Worm (Caenorhabditis elegans) whole organism, young adult: ENCODE results near the gene T23F2.3.

Source experiments
- B0261.1 ChIP-seq: sonication (generic microtip); optimal IDR thresholded peaks from 2 replicates; lab custom pipeline; 2016; ENCODE audit warnings: mild to moderate bottlenecking, missing genetic modification characterization, moderate library complexity, missing compliant biosample characterization
- B0336.3 ChIP-seq: fragments of 200-800 bp; sonication (Bioruptor generic); IDR thresholded peaks from 2 replicates; pipeline ENCODE4 v1.3.6; 2022; ENCODE audit warnings: missing genetic modification characterization, missing compliant biosample characterization
- C06A6.2 ChIP-seq: fragments of 200-800 bp; sonication (Bioruptor generic); conservative IDR thresholded peaks from 2 replicates; pipeline ENCODE4 v1.3.6; 2022; ENCODE audit warnings: missing genetic modification characterization, missing compliant biosample characterization
- F10E7.11 ChIP-seq: sonication (generic microtip); optimal IDR thresholded peaks from 2 replicates; lab custom pipeline; 2017; ENCODE audit warnings: mild to moderate bottlenecking, missing genetic modification characterization, moderate library complexity, missing compliant biosample characterization
- F22D6.2 ChIP-seq: sonication (generic microtip); optimal IDR thresholded peaks from 2 replicates; lab custom pipeline; 2016; ENCODE audit warnings: mild to moderate bottlenecking, missing genetic modification characterization, missing compliant biosample characterization
- F57A8.1 ChIP-seq: fragments of 200-800 bp; sonication (Bioruptor generic); optimal IDR thresholded peaks from 2 replicates; lab custom pipeline; 2018; ENCODE audit warnings: mild to moderate bottlenecking, missing genetic modification characterization, moderate library complexity, missing compliant biosample characterization
- Y53G8AR.9 ChIP-seq: fragments of 200-800 bp; sonication (Bioruptor generic); conservative IDR thresholded peaks from 2 replicates; pipeline ENCODE4 v1.3.6; 2022; ENCODE audit warnings: missing genetic modification reagents, missing genetic modification characterization, missing compliant biosample characterization
- Y56A3A.18 ChIP-seq: fragments of 200-800 bp; sonication (Bioruptor generic); IDR thresholded peaks from 2 replicates; pipeline ENCODE4 v1.3.6; 2022; ENCODE audit warnings: missing genetic modification reagents, missing genetic modification characterization, missing compliant biosample characterization
- Y67H2A.10 ChIP-seq: fragments of 200-800 bp; sonication (Bioruptor generic); conservative IDR thresholded peaks from 2 replicates; pipeline ENCODE4 v1.3.6; 2022; ENCODE audit warnings: missing genetic modification reagents, missing genetic modification characterization, missing compliant biosample characterization
- athp-1 ChIP-seq: sonication (generic microtip); optimal IDR thresholded peaks from 2 replicates; lab custom pipeline; 2017; ENCODE audit warnings: mild to moderate bottlenecking, missing genetic modification characterization, missing compliant biosample characterization
- attf-3 ChIP-seq: fragments of 200-800 bp; sonication (Bioruptor generic); conservative IDR thresholded peaks from 2 replicates; pipeline ENCODE4 v1.3.6; 2022; ENCODE audit warnings: missing genetic modification reagents, missing genetic modification characterization, missing compliant biosample characterization
- ceh-27 ChIP-seq: fragments of 200-800 bp; sonication (Bioruptor generic); optimal IDR thresholded peaks from 2 replicates; lab custom pipeline; 2018; ENCODE audit warnings: mild to moderate bottlenecking, missing genetic modification characterization, moderate library complexity, missing compliant biosample characterization
- egl-18 ChIP-seq: fragments of 200-800 bp; sonication (Bioruptor generic); IDR thresholded peaks from 2 replicates; pipeline ENCODE4 v1.3.6; 2022; ENCODE audit warnings: missing genetic modification reagents, missing genetic modification characterization, missing compliant biosample characterization
- ekl-4 ChIP-seq: fragments of 200-800 bp; sonication (Bioruptor generic); IDR thresholded peaks from 2 replicates; pipeline ENCODE4 v1.3.6; 2022; ENCODE audit warnings: missing genetic modification reagents, missing genetic modification characterization, missing compliant biosample characterization
- ets-4 ChIP-seq: fragments of 200-800 bp; sonication (Bioruptor generic); optimal IDR thresholded peaks from 2 replicates; lab custom pipeline; 2018; ENCODE audit warnings: mild to moderate bottlenecking, missing genetic modification characterization, missing compliant biosample characterization
- him-1 ChIP-seq: sonication (generic microtip); optimal IDR thresholded peaks from 2 replicates; lab custom pipeline; 2016; ENCODE audit warnings: missing genotype, missing genetic modification reagents, missing genetic modification characterization, missing compliant biosample characterization
- hlh-12 ChIP-seq: sonication (generic microtip); optimal IDR thresholded peaks from 2 replicates; lab custom pipeline; 2016; ENCODE audit warnings: missing genetic modification characterization, missing compliant biosample characterization
- hmg-1.2 ChIP-seq: fragments of 200-800 bp; sonication (Bioruptor generic); IDR thresholded peaks from 2 replicates; pipeline ENCODE4 v1.3.6; 2022; ENCODE audit warnings: missing genetic modification reagents, missing genetic modification characterization, missing compliant biosample characterization
- hsf-1 ChIP-seq: fragments of 200-800 bp; sonication (Bioruptor generic); IDR thresholded peaks from 2 replicates; pipeline ENCODE4 v1.3.6; 2022; ENCODE audit warnings: missing genetic modification reagents, missing genetic modification characterization, missing compliant biosample characterization
- lag-1 ChIP-seq: fragments of 200-800 bp; sonication (Bioruptor generic); IDR thresholded peaks from 2 replicates; pipeline ENCODE4 v1.3.6; 2022; ENCODE audit warnings: missing genetic modification reagents, missing genetic modification characterization, missing compliant biosample characterization
- let-607 ChIP-seq, 2 experiments: fragments of 200-800 bp in 1 of 2; sonication (Bioruptor generic) in 1 of 2; sonication (generic microtip) in 1 of 2; optimal IDR thresholded peaks; 2 replicates each; lab custom pipeline; 2016 to 2018; ENCODE audit warnings: mild to moderate bottlenecking in 2 of 2, missing compliant biosample characterization in 2 of 2, missing genetic modification characterization in 2 of 2, moderate library complexity in 2 of 2, missing genotype in 1 of 2
- lin-35 ChIP-seq, 3 experiments: fragments of 150-350 bp in 2 of 3; sonication (generic microtip) in 1 of 3; optimal IDR thresholded peaks; 2 replicates each; lab custom pipeline; 2014 to 2018; ENCODE audit warnings: missing biosample characterization in 3 of 3, missing genetic modification characterization in 3 of 3, missing genetic modification reagents in 3 of 3
- lsl-1 ChIP-seq: fragments of 200-800 bp; sonication (Bioruptor generic); optimal IDR thresholded peaks from 2 replicates; lab custom pipeline; 2018; ENCODE audit warnings: mild to moderate bottlenecking, missing genetic modification characterization, moderate library complexity, missing compliant biosample characterization
- madf-6 ChIP-seq: fragments of 200-800 bp; sonication (Bioruptor generic); IDR thresholded peaks from 2 replicates; pipeline ENCODE4 v1.3.6; 2022; ENCODE audit warnings: missing genetic modification reagents, missing genetic modification characterization, missing compliant biosample characterization
- nhr-179 ChIP-seq: sonication (generic microtip); optimal IDR thresholded peaks from 2 replicates; lab custom pipeline; 2016; ENCODE audit warnings: mild to moderate bottlenecking, missing genetic modification characterization, missing compliant biosample characterization
- nhr-90 ChIP-seq: sonication (generic microtip); optimal IDR thresholded peaks from 2 replicates; lab custom pipeline; 2016; ENCODE audit warnings: missing genotype, mild to moderate bottlenecking, missing genetic modification characterization, missing compliant biosample characterization
- pha-4 ChIP-seq: fragments of 150-350 bp; sonication (generic microtip); optimal IDR thresholded peaks from 2 replicates; lab custom pipeline; 2014; ENCODE audit warnings: missing biosample characterization, missing genetic modification reagents, missing genetic modification characterization
- sdz-38 ChIP-seq: sonication (generic microtip); optimal IDR thresholded peaks from 2 replicates; lab custom pipeline; 2016; ENCODE audit warnings: missing genotype, missing genetic modification characterization, missing compliant biosample characterization
- snpc-1.3 ChIP-seq: sonication (generic microtip); optimal IDR thresholded peaks from 2 replicates; lab custom pipeline; 2017; ENCODE audit warnings: missing genetic modification characterization, mild to moderate bottlenecking, missing compliant biosample characterization, antibody characterized with exemption, moderate library complexity, missing genotype, missing genetic modification reagents; ENCODE audit not compliant: insufficient read depth
- snpc-4 ChIP-seq, 5 experiments: fragments of 150-350 bp in 1 of 5; sonication (generic microtip) in 4 of 5; optimal IDR thresholded peaks; 2 replicates each; lab custom pipeline; 2014 to 2018; ENCODE audit warnings: missing genetic modification characterization in 5 of 5, missing biosample characterization in 3 of 5, antibody characterized with exemption in 2 of 5, mild to moderate bottlenecking in 2 of 5, missing compliant biosample characterization in 2 of 5, missing genotype in 2 of 5, moderate library complexity in 2 of 5, missing genetic modification reagents in 1 of 5
- somi-1 ChIP-seq: fragments of 200-800 bp; sonication (Bioruptor generic); optimal IDR thresholded peaks from 2 replicates; lab custom pipeline; 2018; ENCODE audit warnings: mild to moderate bottlenecking, missing genetic modification characterization, missing compliant biosample characterization
- tbp1 ChIP-seq: fragments of 200-800 bp; sonication (Bioruptor generic); optimal IDR thresholded peaks from 2 replicates; lab custom pipeline; 2018; ENCODE audit warnings: mild to moderate bottlenecking, missing genetic modification characterization, missing compliant biosample characterization
- tbx-9 ChIP-seq: sonication (generic microtip); optimal IDR thresholded peaks from 2 replicates; lab custom pipeline; 2016; ENCODE audit warnings: borderline replicate concordance, missing genetic modification characterization, inconsistent platforms, missing compliant biosample characterization
- tlf-1 ChIP-seq: fragments of 200-800 bp; sonication (Bioruptor generic); optimal IDR thresholded peaks from 2 replicates; lab custom pipeline; 2018; ENCODE audit warnings: mild to moderate bottlenecking, missing genetic modification characterization, missing compliant biosample characterization
- unc-62 ChIP-seq: fragments of 150-350 bp; optimal IDR thresholded peaks from 2 replicates; lab custom pipeline; 2014; ENCODE audit warnings: missing biosample characterization, missing genetic modification reagents, missing genetic modification characterization
- xnd-1 ChIP-seq: sonication (generic microtip); optimal IDR thresholded peaks from 2 replicates; lab custom pipeline; 2016; ENCODE audit warnings: missing genotype, missing genetic modification reagents, missing genetic modification characterization, missing compliant biosample characterization
- zfh-2 ChIP-seq: fragments of 200-800 bp; sonication (Bioruptor generic); conservative IDR thresholded peaks from 2 replicates; pipeline ENCODE4 v1.3.6; 2022; ENCODE audit warnings: missing genetic modification reagents, missing genetic modification characterization, missing compliant biosample characterization
- ztf-26 ChIP-seq: sonication (generic microtip); optimal IDR thresholded peaks from 2 replicates; lab custom pipeline; 2017; ENCODE audit warnings: missing genetic modification characterization, missing compliant biosample characterization

T23F2.3 gene

DNA sequence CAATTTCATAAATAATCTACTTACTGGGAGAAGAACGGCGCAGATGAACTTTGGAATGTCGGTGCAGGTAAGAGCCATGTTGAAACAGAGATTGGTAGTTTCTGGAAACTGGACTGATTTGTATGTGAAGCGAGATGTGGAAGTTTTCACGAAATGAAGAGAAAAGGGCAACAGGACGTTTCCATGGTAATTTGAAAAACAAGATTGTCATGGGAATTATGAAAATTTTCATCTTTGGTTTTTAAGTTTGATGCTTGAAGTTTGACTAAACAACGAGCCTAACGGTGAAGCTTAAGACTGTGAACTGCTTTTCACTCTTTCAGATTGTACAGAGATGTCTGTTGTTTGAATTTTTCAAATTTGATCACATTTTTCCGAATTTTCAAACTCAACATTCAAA, at the start of gene T23F2.3:
Gene T23F2.3, minus strand, starts transcription at position 101 of the 400 bp plus-strand sequence.
- TF ChIP-seq Y53G8AR.9 (no peak), nhr-179 (tag; lab: Kevin White, UChicago) (no peak), hmg-1.2 (GFP tag; lab: Robert Waterston, UW) (no peak), sdz-38 (no peak), nhr-90 (tag; lab: Kevin White, UChicago) (no peak), unc-62 (GFP tag; lab: Kevin White, UChicago) (no peak), lin-35 (GFP tag; optimal IDR thresholded peaks at IDR 0.05; lab: Kevin White, UChicago) (no peak), egl-18 (GFP tag; lab: Robert Waterston, UW) (no peak), hlh-12 (no peak), pha-4 (tag; lab: Kevin White, UChicago) (no peak), tbp1 (GFP tag; lab: Kevin White, UChicago) (no peak), Y67H2A.10 (GFP tag; lab: Robert Waterston, UW) (no peak), C06A6.2 (GFP tag; lab: Robert Waterston, UW) (no peak), him-1 (tag; lab: Kevin White, UChicago) (no peak), hsf-1 (no peak), attf-3 (no peak), xnd-1 (tag; lab: Kevin White, UChicago) (no peak), ekl-4 (GFP tag; lab: Robert Waterston, UW) (no peak), snpc-1.3 (no peak)

DNA sequence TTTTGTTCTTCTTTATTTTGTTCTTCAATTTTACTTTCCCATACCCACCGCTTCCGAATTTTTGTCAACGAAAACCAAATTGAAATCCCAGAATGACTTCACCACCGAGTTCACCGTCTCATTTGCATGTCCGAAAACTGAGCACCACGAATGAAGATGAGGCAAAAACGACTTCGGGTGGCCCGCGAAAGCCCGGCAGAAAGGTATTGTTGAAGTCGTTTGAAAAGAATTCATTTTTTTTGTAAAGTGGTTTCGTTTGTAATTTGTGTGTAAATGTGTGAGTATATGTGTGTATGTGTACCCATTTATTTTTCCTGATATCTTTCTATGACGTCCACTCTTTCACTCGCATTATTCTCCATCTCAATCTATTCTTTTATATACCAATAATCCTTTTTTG, 45.8 kb upstream of the T23F2.3 start, which contains the start of gene C38C5.1:
Gene C38C5.1, plus strand, starts transcription at position 90 of the 400 bp plus-strand sequence.
- no peak for TF ChIP-seq athp-1
- no peak for TF ChIP-seq B0336.3
- TF ChIP-seq ceh-27: no peak
- no peak for TF ChIP-seq F10E7.11
- no peak for TF ChIP-seq lsl-1 (GFP tag; lab: Kevin White, UChicago)
- no peak for TF ChIP-seq snpc-1.3
- TF ChIP-seq madf-6 (GFP tag; lab: Robert Waterston, UW): no peak
- TF ChIP-seq F57A8.1 (GFP tag; lab: Kevin White, UChicago): no peak
- no peak for TF ChIP-seq ztf-26 (tag; lab: Kevin White, UChicago)
- TF ChIP-seq egl-18 (GFP tag; lab: Robert Waterston, UW): no peak
- no peak for TF ChIP-seq snpc-4 (GFP tag; optimal IDR thresholded peaks at IDR 0.05; lab: Kevin White, UChicago)
- TF ChIP-seq snpc-4 (tag; optimal IDR thresholded peaks at IDR 0.05; lab: Kevin White, UChicago): no peak
- no peak for TF ChIP-seq nhr-179 (tag; lab: Kevin White, UChicago)
- TF ChIP-seq, all 124 proteins: peak for 0

DNA sequence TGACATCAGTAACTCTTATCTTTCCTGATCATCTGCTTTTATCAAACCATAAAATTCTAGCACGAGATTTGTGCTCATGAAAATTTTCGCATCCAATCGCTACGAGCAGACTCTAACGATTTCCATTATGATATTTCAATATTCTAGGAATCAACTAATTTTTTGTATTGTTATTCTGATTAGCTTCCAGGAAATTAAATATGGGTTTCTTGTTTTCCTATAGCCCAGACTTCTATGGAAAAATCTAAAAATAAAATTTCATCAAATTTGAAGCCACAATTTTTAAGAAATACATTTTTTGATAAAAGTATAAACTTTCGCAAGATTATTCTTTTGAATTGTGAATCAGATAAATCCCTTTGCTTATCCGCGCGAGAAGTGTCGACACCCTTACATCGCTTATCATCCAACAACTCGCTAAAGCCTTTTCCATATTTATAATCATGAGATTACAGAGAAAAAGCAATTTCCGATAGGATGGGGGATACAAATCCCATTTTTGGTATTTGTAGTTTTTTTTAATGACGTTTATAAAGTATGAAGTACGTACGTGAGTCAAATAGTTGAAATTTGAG, 43.0 kb upstream of the T23F2.3 start:
- no peak for TF ChIP-seq somi-1 (GFP tag; lab: Kevin White, UChicago)
- no peak for TF ChIP-seq F22D6.2

DNA sequence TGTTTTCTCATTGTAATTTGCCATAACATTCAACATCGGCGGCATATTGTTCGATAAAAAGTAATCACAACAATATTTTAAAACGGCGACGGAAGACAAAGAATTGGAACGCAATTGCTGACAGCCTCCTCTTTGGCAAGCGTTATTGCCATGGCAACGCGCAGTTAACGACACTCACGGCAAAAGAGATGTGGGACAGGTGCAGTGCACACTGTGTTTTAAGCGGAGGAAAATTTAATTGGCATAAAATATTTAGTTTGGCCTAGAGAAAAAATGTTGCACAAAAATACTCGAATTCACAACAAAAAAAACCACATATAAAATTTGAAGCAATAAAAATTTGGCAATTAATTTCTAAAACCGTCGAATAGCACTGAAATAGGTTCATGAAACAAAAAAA, 40.5 kb upstream of the T23F2.3 start, which contains the start of gene ifta-1:
Gene ifta-1, minus strand, starts transcription at position 101 of the 400 bp plus-strand sequence.
- no peak for TF ChIP-seq Y56A3A.18 (GFP tag; lab: Robert Waterston, UW)
- no peak for TF ChIP-seq nhr-90 (tag; lab: Kevin White, UChicago)
- TF ChIP-seq attf-3: no peak
- TF ChIP-seq tbx-9 (tag; lab: Kevin White, UChicago): no peak
- no peak for TF ChIP-seq tlf-1 (GFP tag; lab: Kevin White, UChicago)
- TF ChIP-seq lag-1: no peak
- no peak for TF ChIP-seq ets-4 (GFP tag; lab: Kevin White, UChicago)
- TF ChIP-seq B0261.1 (tag; lab: Kevin White, UChicago): no peak
- TF ChIP-seq zfh-2 (GFP tag; lab: Robert Waterston, UW): no peak
- no peak for TF ChIP-seq let-607 (tag; optimal IDR thresholded peaks at IDR 0.05; lab: Kevin White, UChicago)
